Worm (Caenorhabditis elegans) whole organism, dauer: Measurements from ENCODE around the gene hrg-2.
"Not testable (repeated sequence)": the region's sequence is repeated elsewhere in the genome, so short reads cannot be mapped to it uniquely, and the experiment has no call there.

ENCODE experiments used
- unc-62 ChIP-seq: sonication (generic microtip); optimal IDR thresholded peaks from 2 replicates; lab custom pipeline; 2017; ENCODE audit warnings: missing biosample characterization, missing genetic modification reagents, missing genetic modification characterization

hrg-2 gene

DNA sequence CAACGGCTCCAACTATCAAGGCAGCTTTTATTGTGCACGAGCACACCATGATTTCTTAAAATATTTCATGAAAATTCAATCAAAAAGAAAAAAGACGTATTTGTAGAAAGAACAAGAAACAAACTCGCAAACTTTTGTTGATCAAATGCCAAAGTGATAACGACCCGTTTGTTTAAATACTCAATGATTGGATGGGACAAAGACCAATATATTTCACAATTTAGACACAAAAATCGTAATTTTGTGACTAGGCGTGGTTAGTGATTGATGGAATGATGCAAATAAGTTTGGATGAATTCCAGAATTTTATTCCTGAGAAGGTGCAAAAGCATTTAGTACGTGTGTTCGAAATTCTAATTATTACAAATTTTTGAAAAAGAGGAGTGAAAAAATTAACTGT lies 5.3 kb upstream of the hrg-2 start, which contains the start of gene cdr-2:
Gene cdr-2 (minus strand): TSS at position 54 of the 400 bp plus-strand sequence.
- TF ChIP-seq unc-62: no peak

- no peak for TF ChIP-seq unc-62
Measured at ce11 chrV:12414362-12414761, 4.0 kb upstream of the hrg-2 start.

ce11 chrV:12413651-12414114 lies 3.4 kb upstream of the hrg-2 start, which contains the start of gene cdr-6:
cdr-6 (minus strand) TSS chrV:12413701.
- TF ChIP-seq unc-62: no peak

- TF ChIP-seq unc-62: no peak
Measured at ce11 chrV:12412321-12412720, 2.0 kb upstream of the hrg-2 start.

DNA sequence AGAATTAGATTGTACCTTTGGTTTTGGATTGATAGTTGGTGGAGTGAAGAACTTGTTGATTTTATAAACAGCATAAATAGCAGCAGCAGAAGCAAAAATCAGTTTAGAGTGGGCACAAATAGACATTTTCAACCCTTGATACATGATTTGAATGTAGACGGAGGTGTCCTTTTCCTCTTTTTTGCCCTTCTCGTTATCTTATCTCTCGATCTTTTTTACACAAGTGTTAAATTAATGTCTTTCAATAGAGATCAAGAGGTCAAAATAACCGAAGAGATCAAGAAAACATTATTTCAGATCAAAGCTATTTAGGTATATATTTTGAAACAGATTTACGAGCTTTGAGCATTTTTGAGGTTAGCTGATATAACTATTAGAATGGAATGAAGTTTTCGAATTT lies 1.6 kb upstream of the hrg-2 start, which contains the start of gene cdr-7:
Gene cdr-7 (minus strand): TSS at position 205 of the 400 bp plus-strand sequence.
- TF ChIP-seq unc-62: no peak

DNA sequence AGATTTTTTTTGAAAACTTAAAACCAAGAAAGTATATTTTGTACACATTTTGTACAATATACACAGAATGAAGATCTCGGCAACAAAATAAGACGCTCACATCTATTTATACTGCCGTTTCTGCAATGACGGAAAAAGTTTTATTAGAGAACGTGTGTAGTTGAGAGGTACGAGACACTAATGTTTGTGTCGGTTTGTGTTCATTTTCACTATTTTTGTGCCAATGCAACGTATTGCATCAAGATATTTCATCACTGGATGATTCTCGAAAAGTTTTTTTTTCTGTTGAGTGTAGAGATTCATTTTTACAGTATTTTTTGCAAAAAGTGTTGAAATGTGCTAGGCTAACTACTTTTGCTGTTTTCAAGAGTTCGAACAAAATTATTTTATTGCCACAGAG lies 1.3 kb downstream of the hrg-2 start:
- no peak for TF ChIP-seq unc-62

DNA sequence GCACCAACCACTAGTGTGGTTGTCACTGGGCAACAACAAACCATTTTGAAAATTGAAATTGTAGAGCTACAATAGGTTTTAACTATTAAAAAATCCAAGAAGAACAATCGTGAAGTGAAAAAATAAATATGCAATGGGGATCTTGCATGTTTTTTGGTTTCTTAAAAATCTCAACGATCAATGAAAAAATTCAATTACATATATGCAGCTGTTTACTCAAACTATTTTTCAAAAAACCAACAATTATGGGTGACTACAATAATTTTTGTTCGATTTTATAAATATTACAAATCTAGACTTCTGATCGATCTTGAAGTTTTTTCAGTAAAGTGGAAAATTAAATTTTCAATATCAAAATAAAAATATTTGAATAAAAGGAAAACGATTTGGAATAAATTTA lies 1.8 kb downstream of the hrg-2 start, which contains the start of gene cdr-4:
Gene cdr-4 (minus strand): TSS at position 101 of the 400 bp plus-strand sequence.
- TF ChIP-seq unc-62: no peak

ce11 chrV:12406514-12406913 lies 3.8 kb downstream of the hrg-2 start:
- no peak for TF ChIP-seq unc-62

DNA sequence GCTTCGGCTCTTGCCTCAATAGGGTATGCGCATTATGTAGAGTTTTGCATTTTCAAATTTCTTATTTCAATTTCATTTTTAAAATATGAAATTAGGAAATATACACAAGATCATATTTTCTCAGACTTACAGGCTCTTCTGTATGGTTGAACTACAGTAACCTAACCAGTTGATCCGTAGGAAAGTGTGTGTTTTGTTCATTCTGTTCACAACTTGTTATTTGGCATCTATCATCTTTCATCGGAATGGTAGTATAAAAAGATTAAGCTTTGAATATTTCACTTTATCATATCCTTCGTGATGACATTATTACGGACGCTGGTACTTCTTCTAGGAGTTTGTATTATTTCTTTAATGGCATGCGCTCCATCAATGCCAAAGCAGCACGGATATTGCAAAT lies 4.4 kb downstream of the hrg-2 start, which contains the start of gene K01D12.10:
Gene K01D12.10 (plus strand): TSS at position 301 of the 400 bp plus-strand sequence.
- no peak for TF ChIP-seq unc-62

DNA sequence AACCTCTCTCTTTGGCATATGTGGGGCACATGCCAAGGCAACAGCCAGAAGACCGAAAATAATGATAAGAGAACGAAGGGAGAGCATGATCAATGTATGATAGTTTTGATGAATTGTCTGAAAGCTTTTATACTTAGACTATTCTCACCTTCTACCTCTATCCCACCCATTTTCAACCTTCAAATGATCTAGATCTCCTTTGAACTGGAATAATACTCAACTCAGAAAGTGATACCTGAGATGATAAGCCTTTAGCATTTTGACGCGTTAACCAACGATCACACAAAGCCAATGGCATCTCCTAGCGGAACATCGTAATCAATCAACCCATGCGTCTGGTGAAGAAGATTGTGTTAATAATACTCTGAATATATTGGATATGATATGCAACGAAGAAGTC lies 5.8 kb downstream of the hrg-2 start, which contains the start of gene K01D12.9:
Gene K01D12.9 (minus strand): TSS at position 101 of the 400 bp plus-strand sequence.
- TF ChIP-seq unc-62: no peak

ce11 chrV:12402355-12402754 lies 8.0 kb downstream of the hrg-2 start, which contains the start of gene K01D12.8:
K01D12.8 (plus strand) TSS chrV:12402655.
- no peak for TF ChIP-seq unc-62

ce11 chrV:12401383-12401782 lies 8.9 kb downstream of the hrg-2 start, which contains the start of gene K01D12.7:
K01D12.7 (minus strand) TSS chrV:12401483.
- TF ChIP-seq unc-62: no peak

- TF ChIP-seq unc-62: no peak
Measured at ce11 chrV:12400677-12401236, 9.6 kb downstream of the hrg-2 start, which contains the start of the genes K01D12.20 and miga-1. K01D12.20 (minus strand) TSS chrV:12400814. miga-1 (minus strand) TSS chrV:12400859.

ce11 chrV:12397545-12397944 lies 12.8 kb downstream of the hrg-2 start, which contains the start of gene K01D12.5:
K01D12.5 (plus strand) TSS chrV:12397845.
- TF ChIP-seq unc-62: no peak

ce11 chrV:12395699-12396098 lies 14.6 kb downstream of the hrg-2 start, which contains the start of gene twk-14:
twk-14 (minus strand) TSS chrV:12395706.
- TF ChIP-seq unc-62: no peak

ce11 chrV:12386154-12386553 lies 24.2 kb downstream of the hrg-2 start, which contains the start of gene K01D12.15:
K01D12.15 (plus strand) TSS chrV:12386454.
- TF ChIP-seq unc-62: no peak

DNA sequence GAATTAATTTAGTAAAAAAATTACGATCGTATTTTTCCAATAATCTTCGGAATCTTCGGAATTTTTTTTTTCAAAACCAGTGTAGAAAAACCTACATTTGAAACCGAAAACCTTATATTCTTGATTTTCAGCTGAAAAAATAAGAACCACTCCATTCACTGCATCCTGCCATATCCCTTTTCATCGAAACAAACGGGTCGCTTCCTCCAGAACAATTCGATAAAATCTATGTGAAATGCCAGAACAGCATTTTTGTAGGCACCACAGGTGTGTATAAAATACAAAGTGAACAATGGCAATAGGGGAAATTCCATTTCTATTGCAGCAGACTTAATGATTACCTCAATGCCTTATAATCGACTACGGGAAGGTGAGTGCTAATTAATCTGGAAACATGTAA lies 33.1 kb downstream of the hrg-2 start, which contains the start of gene K01D12.1:
Gene K01D12.1 (plus strand): TSS at position 301 of the 400 bp plus-strand sequence.
- TF ChIP-seq unc-62: no peak

DNA sequence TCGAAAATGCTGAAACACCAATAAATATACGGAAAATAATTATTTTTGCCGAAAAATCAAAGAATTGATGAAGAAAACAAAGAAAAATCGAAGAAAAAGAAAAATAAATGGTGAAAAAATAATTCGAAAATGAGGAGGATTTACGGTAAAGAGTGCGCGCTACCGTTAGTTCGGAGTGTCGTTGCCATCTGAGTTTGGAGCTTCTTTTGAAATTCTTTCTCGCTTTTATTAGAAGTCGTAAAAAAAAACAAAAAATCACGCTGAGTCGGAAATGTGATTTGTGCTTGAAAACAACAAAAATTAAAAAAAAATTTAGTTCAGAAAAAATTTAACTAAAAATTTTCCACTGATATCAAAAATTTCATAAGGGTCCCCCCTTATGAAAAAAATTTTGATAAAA lies 36.1 kb downstream of the hrg-2 start, which contains the start of gene F23H12.10:
Gene F23H12.10 (minus strand): TSS at position 12 of the 400 bp plus-strand sequence.
- not testable (repeated sequence) for TF ChIP-seq unc-62
